Fruit fly (Drosophila melanogaster) whole organism, embryonic: ENCODE data around the gene CG15337.

Experiments
- ATbp ChIP-seq: fragments of 200-800 bp; sonication (Bioruptor generic); optimal IDR thresholded peaks from 2 replicates; lab custom pipeline; 2017; ENCODE audit warnings: missing biosample characterization, mild to moderate bottlenecking, missing genetic modification characterization, missing genetic modification reagents
- B-H1 ChIP-seq: fragments of 200-800 bp; sonication (Bioruptor generic); IDR thresholded peaks from 3 replicates; pipeline ENCODE4 v1.3.6; 2022; ENCODE audit warnings: missing biosample characterization, missing genetic modification characterization
- Blimp-1 ChIP-seq: fragments of 200-800 bp; sonication (Bioruptor generic); optimal IDR thresholded peaks from 3 replicates; lab custom pipeline; 2018; ENCODE audit warnings: missing biosample characterization, missing genetic modification characterization, mild to moderate bottlenecking, moderate library complexity, missing genetic modification reagents
- C15 ChIP-seq: fragments of 200-800 bp; sonication (Bioruptor generic); IDR thresholded peaks from 3 replicates; pipeline ENCODE4 v1.3.6; 2022; ENCODE audit warnings: missing biosample characterization, missing genetic modification characterization
- CG11504 ChIP-seq: fragments of 200-800 bp; sonication (Bioruptor generic); optimal IDR thresholded peaks from 3 replicates; lab custom pipeline; 2019; ENCODE audit warnings: missing biosample characterization, mild to moderate bottlenecking, missing genetic modification characterization, moderate library complexity
- CG12071 ChIP-seq: fragments of 200-800 bp; sonication (Bioruptor generic); optimal IDR thresholded peaks from 3 replicates; lab custom pipeline; 2018; ENCODE audit warnings: missing biosample characterization, mild to moderate bottlenecking, missing genetic modification characterization
- CG12942 ChIP-seq: fragments of 200-800 bp; sonication (Bioruptor generic); optimal IDR thresholded peaks from 3 replicates; lab custom pipeline; 2016; ENCODE audit warnings: missing biosample characterization, missing genetic modification characterization
- CG1529 ChIP-seq: fragments of 200-800 bp; sonication (Bioruptor generic); optimal IDR thresholded peaks from 3 replicates; lab custom pipeline; 2018; ENCODE audit warnings: missing biosample characterization, missing genetic modification characterization
- CG15696 ChIP-seq: fragments of 200-800 bp; sonication (Bioruptor generic); optimal IDR thresholded peaks from 2 replicates; lab custom pipeline; 2019; ENCODE audit warnings: missing biosample characterization, mild to moderate bottlenecking, missing genetic modification characterization, moderate library complexity
- CG1647 ChIP-seq: fragments of 200-800 bp; sonication (Bioruptor generic); optimal IDR thresholded peaks from 3 replicates; lab custom pipeline; 2016; ENCODE audit warnings: missing biosample characterization, missing genetic modification characterization
- CG17829 ChIP-seq: fragments of 200-800 bp; optimal IDR thresholded peaks from 2 replicates; lab custom pipeline; 2019; ENCODE audit warnings: missing biosample characterization, mild to moderate bottlenecking, missing genetic modification characterization, moderate library complexity
- CG18764 ChIP-seq: fragments of 200-800 bp; sonication (Bioruptor generic); optimal IDR thresholded peaks from 3 replicates; lab custom pipeline; 2016; ENCODE audit warnings: missing biosample characterization, missing genetic modification characterization
- CG2116 ChIP-seq: fragments of 200-800 bp; sonication (Bioruptor generic); optimal IDR thresholded peaks from 3 replicates; lab custom pipeline; 2018; ENCODE audit warnings: missing biosample characterization, mild to moderate bottlenecking, missing genetic modification characterization
- CG31441 ChIP-seq: fragments of 200-800 bp; sonication (Bioruptor generic); IDR thresholded peaks from 2 replicates; pipeline ENCODE4 v1.3.6; 2022; ENCODE audit warnings: missing biosample characterization, missing genetic modification characterization
- CG3838 ChIP-seq: fragments of 200-800 bp; sonication (Bioruptor generic); optimal IDR thresholded peaks from 3 replicates; lab custom pipeline; 2016; ENCODE audit warnings: missing biosample characterization, missing genetic modification characterization
- CG8478 ChIP-seq: fragments of >200 bp; optimal IDR thresholded peaks from 2 replicates; lab custom pipeline; 2018
- CG9727 ChIP-seq: fragments of 200-800 bp; sonication (Bioruptor generic); optimal IDR thresholded peaks from 3 replicates; lab custom pipeline; 2017; ENCODE audit warnings: missing biosample characterization, mild to moderate bottlenecking, missing genetic modification characterization
- Chrac-16 ChIP-seq: fragments of 200-800 bp; sonication (Bioruptor generic); optimal IDR thresholded peaks from 3 replicates; lab custom pipeline; 2016; ENCODE audit warnings: missing biosample characterization, missing genetic modification characterization
- CkIIα-i1 ChIP-seq: fragments of 200-800 bp; sonication (Bioruptor generic); IDR thresholded peaks from 2 replicates; pipeline ENCODE4 v1.3.6; 2022; ENCODE audit warnings: missing biosample characterization, missing genetic modification characterization
- CoRest ChIP-seq: fragments of 200-800 bp; sonication (Bioruptor generic); optimal IDR thresholded peaks from 3 replicates; lab custom pipeline; 2018; ENCODE audit warnings: missing biosample characterization, mild to moderate bottlenecking, missing genetic modification characterization, moderate library complexity
- D ChIP-seq, 2 experiments: fragments of 200-800 bp in 1 of 2; fragments of >200 bp in 1 of 2; sonication (Bioruptor generic) in 1 of 2; optimal IDR thresholded peaks; 2 replicates in 1 of 2; 3 replicates in 1 of 2; lab custom pipeline; 2017; ENCODE audit warnings: mild to moderate bottlenecking in 1 of 2, missing biosample characterization in 1 of 2, missing genetic modification characterization in 1 of 2, missing genetic modification reagents in 1 of 2
- Dp ChIP-seq: fragments of 200-800 bp; sonication (Bioruptor generic); optimal IDR thresholded peaks from 2 replicates; lab custom pipeline; 2018; ENCODE audit warnings: missing biosample characterization, mild to moderate bottlenecking, missing genetic modification characterization, moderate library complexity
- E2f2 ChIP-seq: fragments of 200-800 bp; sonication (Bioruptor generic); IDR thresholded peaks from 2 replicates; pipeline ENCODE4 v1.3.6; 2022; ENCODE audit warnings: missing biosample characterization, missing genetic modification characterization
- Gsc ChIP-seq: fragments of 200-800 bp; sonication (Bioruptor generic); IDR thresholded peaks from 2 replicates; pipeline ENCODE4 v1.3.6; 2022; ENCODE audit warnings: missing biosample characterization, missing genetic modification characterization
- Hmr ChIP-seq: fragments of 200-800 bp; sonication (Bioruptor generic); optimal IDR thresholded peaks from 3 replicates; lab custom pipeline; 2017; ENCODE audit warnings: mild to moderate bottlenecking, missing biosample characterization, missing genetic modification reagents, missing genetic modification characterization
- Lhr ChIP-seq: fragments of 200-800 bp; sonication (Bioruptor generic); optimal IDR thresholded peaks from 3 replicates; lab custom pipeline; 2017; ENCODE audit warnings: mild to moderate bottlenecking, missing biosample characterization, missing genetic modification reagents, missing genetic modification characterization
- Oli ChIP-seq: fragments of 200-800 bp; sonication (Bioruptor generic); optimal IDR thresholded peaks from 2 replicates; lab custom pipeline; 2018; ENCODE audit warnings: missing biosample characterization, mild to moderate bottlenecking, missing genetic modification characterization, moderate library complexity
- Ravus ChIP-seq: fragments of 200-800 bp; sonication (Bioruptor generic); IDR thresholded peaks from 2 replicates; pipeline ENCODE4 v1.3.6; 2022; ENCODE audit warnings: missing biosample characterization, missing genetic modification characterization
- Sox102F ChIP-seq: fragments of 200-800 bp; sonication (Bioruptor generic); optimal IDR thresholded peaks from 2 replicates; lab custom pipeline; 2018; ENCODE audit warnings: missing biosample characterization, mild to moderate bottlenecking, missing genetic modification characterization, moderate library complexity
- Vsx1 ChIP-seq: fragments of 200-800 bp; sonication (Bioruptor generic); optimal IDR thresholded peaks from 2 replicates; lab custom pipeline; 2017; ENCODE audit warnings: missing biosample characterization, mild to moderate bottlenecking, missing genetic modification characterization, missing genetic modification reagents
- chif ChIP-seq, 2 experiments: fragments of 200-800 bp; sonication (Bioruptor generic); optimal IDR thresholded peaks; 3 replicates each; lab custom pipeline; 2016; ENCODE audit warnings: missing biosample characterization in 2 of 2, missing genetic modification characterization in 2 of 2
- dmrt11E ChIP-seq: fragments of 200-800 bp; sonication (Bioruptor generic); optimal IDR thresholded peaks from 3 replicates; lab custom pipeline; 2018; ENCODE audit warnings: missing biosample characterization, mild to moderate bottlenecking, missing genetic modification characterization, moderate library complexity
- dpn ChIP-seq, 2 experiments: fragments of 200-800 bp; sonication (Bioruptor generic); optimal IDR thresholded peaks; 3 replicates each; lab custom pipeline; 2016; ENCODE audit warnings: missing biosample characterization in 2 of 2, missing genetic modification characterization in 2 of 2
- dysf ChIP-seq: fragments of 200-800 bp; sonication (Bioruptor generic); IDR thresholded peaks from 3 replicates; pipeline ENCODE4 v1.3.6; 2022; ENCODE audit warnings: missing biosample characterization, missing genetic modification characterization
- gem ChIP-seq: fragments of 200-800 bp; sonication (Bioruptor generic); optimal IDR thresholded peaks from 2 replicates; lab custom pipeline; 2019; ENCODE audit warnings: missing biosample characterization, mild to moderate bottlenecking, missing genetic modification characterization, moderate library complexity
- maf-S ChIP-seq: fragments of 200-800 bp; sonication (Bioruptor generic); optimal IDR thresholded peaks from 2 replicates; lab custom pipeline; 2016; ENCODE audit warnings: missing biosample characterization, missing genetic modification characterization
- mam ChIP-seq: fragments of 200-800 bp; sonication (Bioruptor generic); optimal IDR thresholded peaks from 3 replicates; lab custom pipeline; 2016; ENCODE audit warnings: missing biosample characterization, missing genetic modification characterization
- nom ChIP-seq: fragments of 200-800 bp; sonication (Bioruptor generic); optimal IDR thresholded peaks from 2 replicates; lab custom pipeline; 2017; ENCODE audit warnings: missing biosample characterization, missing genetic modification characterization, mild to moderate bottlenecking, moderate library complexity, missing genetic modification reagents
- org-1 ChIP-seq: fragments of 200-800 bp; sonication (Bioruptor generic); optimal IDR thresholded peaks from 2 replicates; lab custom pipeline; 2017; ENCODE audit warnings: missing biosample characterization, missing genetic modification characterization
- p53 ChIP-seq: fragments of 200-800 bp; sonication (Bioruptor generic); optimal IDR thresholded peaks from 2 replicates; lab custom pipeline; 2016; ENCODE audit warnings: missing biosample characterization, missing genetic modification characterization
- phol ChIP-seq: fragments of 200-800 bp; sonication (Bioruptor generic); optimal IDR thresholded peaks from 3 replicates; lab custom pipeline; 2018; ENCODE audit warnings: missing biosample characterization, mild to moderate bottlenecking, missing genetic modification characterization, moderate library complexity
- ro ChIP-seq: fragments of 200-800 bp; sonication (Bioruptor generic); IDR thresholded peaks from 2 replicates; pipeline ENCODE4 v1.3.6; 2022; ENCODE audit warnings: missing biosample characterization, missing genetic modification characterization
- schlank ChIP-seq: fragments of 200-800 bp; sonication (Bioruptor generic); optimal IDR thresholded peaks from 2 replicates; lab custom pipeline; 2018; ENCODE audit warnings: missing biosample characterization, mild to moderate bottlenecking, missing genetic modification characterization
- sens ChIP-seq: fragments of 200-800 bp; sonication (Bioruptor generic); peaks from one replicate; lab custom pipeline; 2016; ENCODE audit warnings: missing biosample characterization, missing genetic modification characterization
- shn ChIP-seq: fragments of 200-800 bp; sonication (Bioruptor generic); optimal IDR thresholded peaks from 3 replicates; lab custom pipeline; 2016; ENCODE audit warnings: missing biosample characterization, missing genetic modification characterization
- slou ChIP-seq: fragments of 200-800 bp; sonication (Bioruptor generic); optimal IDR thresholded peaks from 3 replicates; lab custom pipeline; 2016; ENCODE audit warnings: missing biosample characterization, missing genetic modification characterization
- ssp ChIP-seq: fragments of 200-800 bp; sonication (Bioruptor generic); IDR thresholded peaks from 2 replicates; pipeline ENCODE4 v1.3.6; 2022; ENCODE audit warnings: missing biosample characterization, missing genetic modification characterization
- ttk ChIP-seq: fragments of 200-800 bp; sonication (Bioruptor generic); IDR thresholded peaks from 2 replicates; pipeline ENCODE4 v2.1.2; 2022; ENCODE audit warnings: missing biosample characterization, missing genetic modification characterization
- vvl ChIP-seq: fragments of 200-800 bp; sonication (Bioruptor generic); IDR thresholded peaks from 2 replicates; pipeline ENCODE4 v1.3.6; 2022; ENCODE audit warnings: missing biosample characterization, missing genetic modification characterization
- wor ChIP-seq: fragments of 200-800 bp; sonication (Bioruptor generic); IDR thresholded peaks from 2 replicates; pipeline ENCODE4 v1.3.6; 2022; ENCODE audit warnings: missing biosample characterization, missing genetic modification characterization
- zf30C ChIP-seq: fragments of 200-800 bp; sonication (Bioruptor generic); optimal IDR thresholded peaks from 3 replicates; lab custom pipeline; 2018; ENCODE audit warnings: missing biosample characterization, mild to moderate bottlenecking, missing genetic modification characterization
- zfh1 ChIP-seq: fragments of 200-800 bp; sonication (Bioruptor generic); IDR thresholded peaks from 3 replicates; pipeline ENCODE4 v1.3.6; 2022; ENCODE audit warnings: missing biosample characterization, missing genetic modification characterization

The CG15337 gene

DNA sequence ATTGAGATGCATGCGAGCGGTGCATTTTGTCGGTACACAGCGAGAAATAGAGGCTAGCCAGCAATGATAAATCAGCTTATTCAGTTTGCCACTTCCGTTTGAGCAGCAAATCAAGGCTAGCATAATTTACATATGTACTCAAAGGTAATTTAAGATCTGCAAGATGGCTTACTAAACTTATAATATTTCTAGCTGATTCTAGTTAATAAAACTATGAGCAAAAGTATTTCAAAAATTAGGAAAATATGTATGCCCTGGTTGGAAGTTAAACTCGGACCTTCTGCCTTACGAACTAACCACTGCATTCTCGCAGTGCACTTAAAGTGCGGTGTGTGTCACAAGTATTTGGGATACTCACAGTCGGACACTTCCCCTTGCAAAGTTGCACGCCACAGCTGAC is 37.0 kb upstream of the CG15337 start (continued):
- TF ChIP-seq ATbp (peak; percentile 11), C15 (GFP tag; lab: Robert Waterston, UW) (no peak), B-H1 (GFP tag; lab: Robert Waterston, UW) (no peak), nom (GFP tag; lab: Kevin White, UChicago) (no peak), Sox102F (GFP tag; lab: Kevin White, UChicago) (peak; percentile 16), D (optimal IDR thresholded peaks at IDR 0.05; lab: Kevin White, UChicago) (no peak), D (GFP tag; optimal IDR thresholded peaks at IDR 0.05; lab: Kevin White, UChicago) (peak; percentile 28), zfh1 (GFP tag; lab: Robert Waterston, UW) (0 out of 3 replicates have a peak, but pooled peaks have one; percentile 4), Hmr (GFP tag; lab: Kevin White, UChicago) (no peak), E2f2 (GFP tag; lab: Robert Waterston, UW) (no peak), CkIIα-i1 (GFP tag; lab: Robert Waterston, UW) (no peak), CoRest (tag; lab: Kevin White, UChicago) (peak; percentile 6), shn (GFP tag; lab: Kevin White, UChicago) (no peak), CG1647 (GFP tag; lab: Kevin White, UChicago) (no peak), gem (tag; lab: Kevin White, UChicago) (peak; percentile 35), Dp (GFP tag; lab: Kevin White, UChicago) (no peak), ttk (no peak), CG1529 (GFP tag; lab: Kevin White, UChicago) (peak; percentile 14), chif (GFP tag; optimal IDR thresholded peaks at IDR 0.05; lab: Kevin White, UChicago) (peak in 1 of 2 experiments; percentile 5), CG31441 (GFP tag; lab: Robert Waterston, UW) (no peak), CG15696 (peak; percentile 11), dysf (no peak), Blimp-1 (GFP tag; lab: Kevin White, UChicago) (peak; percentile 83), dpn (GFP tag; optimal IDR thresholded peaks at IDR 0.05; lab: Kevin White, UChicago) (no peak), maf-S (no peak), slou (GFP tag; lab: Kevin White, UChicago) (no peak), zf30C (GFP tag; lab: Kevin White, UChicago) (peak; percentile 32), phol (tag; lab: Kevin White, UChicago) (peak; percentile 53), org-1 (no peak), Ravus (GFP tag; lab: Robert Waterston, UW) (no peak), CG11504 (peak; percentile 10), CG8478 (no peak), CG3838 (no peak), sens (GFP tag; lab: Kevin White, UChicago) (peak; percentile 79), Gsc (no peak), CG12942 (no peak), Lhr (no peak), ssp (no peak), Chrac-16 (GFP tag; lab: Kevin White, UChicago) (no peak), p53 (GFP tag; lab: Kevin White, UChicago) (no peak), Oli (tag; lab: Kevin White, UChicago) (peak; percentile 27), CG2116 (GFP tag; lab: Kevin White, UChicago) (peak; percentile 12), Vsx1 (GFP tag; lab: Kevin White, UChicago) (no peak), CG17829 (peak; percentile 34), CG12071 (no peak), mam (GFP tag; lab: Kevin White, UChicago) (no peak), schlank (tag; lab: Kevin White, UChicago) (no peak), dmrt11E (peak; percentile 31), vvl (GFP tag; lab: Robert Waterston, UW) (no peak), CG18764 (GFP tag; lab: Kevin White, UChicago) (no peak), ro (GFP tag; lab: Robert Waterston, UW) (no peak), CG9727 (GFP tag; lab: Kevin White, UChicago) (peak; percentile 40), wor (GFP tag; lab: Robert Waterston, UW) (no peak)
